Worm (Caenorhabditis elegans): ENCODE results near the gene kin-29.

ce11 chrX:2838619-2839018 lies 13.6 kb downstream of the kin-29 start:
- TF ChIP-seq med-1 (GFP tag; optimal IDR thresholded peaks at IDR 0.05; ENCODE audit: insufficient read depth) (no peak), flt-1 (GFP tag; IDR thresholded peaks at IDR 0.05) (no peak), tab-1 (GFP tag; IDR thresholded peaks at IDR 0.05) (no peak), ztf-23 (GFP tag; IDR thresholded peaks at IDR 0.05) (no peak), ref-1 (GFP tag; conservative IDR thresholded peaks at IDR 0.05) (no peak), klf-2 (GFP tag; conservative IDR thresholded peaks at IDR 0.05) (no peak)
